Fruit fly (Drosophila melanogaster) whole organism, embryonic: ENCODE measurements around the gene PLCXD.

Source experiments
- Atf3 ChIP-seq: fragments of 200-800 bp; sonication (Bioruptor generic); optimal IDR thresholded peaks from 3 replicates; lab custom pipeline; 2016; ENCODE audit warnings: missing biosample characterization, missing genetic modification characterization
- Bgb ChIP-seq: fragments of 200-800 bp; sonication (Bioruptor generic); IDR thresholded peaks from 2 replicates; pipeline ENCODE4 v1.3.6; 2022; ENCODE audit warnings: missing biosample characterization, missing genetic modification characterization; ENCODE audit not compliant: partially characterized antibody
- CG10147 ChIP-seq: fragments of 200-800 bp; sonication (Bioruptor generic); optimal IDR thresholded peaks from 2 replicates; lab custom pipeline; 2019; ENCODE audit warnings: missing biosample characterization, mild to moderate bottlenecking, missing genetic modification characterization, moderate library complexity
- CG10431 ChIP-seq: fragments of 200-800 bp; sonication (Bioruptor generic); optimal IDR thresholded peaks from 3 replicates; lab custom pipeline; 2018; ENCODE audit warnings: missing biosample characterization, mild to moderate bottlenecking, missing genetic modification characterization
- CG11504 ChIP-seq: fragments of 200-800 bp; sonication (Bioruptor generic); optimal IDR thresholded peaks from 3 replicates; lab custom pipeline; 2019; ENCODE audit warnings: missing biosample characterization, mild to moderate bottlenecking, missing genetic modification characterization, moderate library complexity
- CG13775 ChIP-seq: fragments of 200-800 bp; sonication (Bioruptor generic); optimal IDR thresholded peaks from 3 replicates; lab custom pipeline; 2017; ENCODE audit warnings: missing biosample characterization, mild to moderate bottlenecking, missing genetic modification characterization
- CG14710 ChIP-seq: fragments of 200-800 bp; sonication (Bioruptor generic); optimal IDR thresholded peaks from 3 replicates; lab custom pipeline; 2019; ENCODE audit warnings: missing biosample characterization, mild to moderate bottlenecking, missing genetic modification characterization, moderate library complexity
- CG14965 ChIP-seq: fragments of 200-800 bp; sonication (Bioruptor generic); optimal IDR thresholded peaks from 2 replicates; lab custom pipeline; 2016; ENCODE audit warnings: missing biosample characterization, missing genetic modification characterization, borderline replicate concordance
- CG1603 ChIP-seq: fragments of 200-800 bp; sonication (Bioruptor generic); optimal IDR thresholded peaks from 2 replicates; lab custom pipeline; 2019; ENCODE audit warnings: missing biosample characterization, mild to moderate bottlenecking, missing genetic modification characterization, moderate library complexity
- CG18011 ChIP-seq: fragments of 200-800 bp; sonication (Bioruptor generic); optimal IDR thresholded peaks from 2 replicates; lab custom pipeline; 2017; ENCODE audit warnings: missing biosample characterization, missing genetic modification characterization, mild to moderate bottlenecking, moderate library complexity, missing genotype
- CG18619 ChIP-seq: fragments of 200-800 bp; sonication (Bioruptor generic); optimal IDR thresholded peaks from 3 replicates; lab custom pipeline; 2017; ENCODE audit warnings: missing biosample characterization, mild to moderate bottlenecking, missing genetic modification characterization
- CG2678 ChIP-seq: fragments of 200-800 bp; sonication (Bioruptor generic); optimal IDR thresholded peaks from 3 replicates; lab custom pipeline; 2019; ENCODE audit warnings: missing biosample characterization, mild to moderate bottlenecking, missing genetic modification characterization, moderate library complexity
- CG30020 ChIP-seq: fragments of 200-800 bp; optimal IDR thresholded peaks from 2 replicates; lab custom pipeline; 2019; ENCODE audit warnings: missing biosample characterization, mild to moderate bottlenecking, missing genetic modification characterization, moderate library complexity
- CG31224 ChIP-seq: fragments of 200-800 bp; sonication (Bioruptor generic); IDR thresholded peaks from 2 replicates; pipeline ENCODE4 v1.3.6; 2022; ENCODE audit warnings: missing biosample characterization, missing genetic modification characterization
- CG32532 ChIP-seq: fragments of 200-800 bp; sonication (Bioruptor generic); IDR thresholded peaks from 2 replicates; pipeline ENCODE4 v1.3.6; 2022; ENCODE audit warnings: missing biosample characterization, missing genetic modification characterization
- CG34422 ChIP-seq: fragments of 200-800 bp; sonication (Bioruptor generic); IDR thresholded peaks from 3 replicates; pipeline ENCODE4 v1.3.6; 2022; ENCODE audit warnings: missing biosample characterization, missing genetic modification characterization
- CG4617 ChIP-seq: fragments of 200-800 bp; sonication (Bioruptor generic); optimal IDR thresholded peaks from 3 replicates; lab custom pipeline; 2016; ENCODE audit warnings: missing biosample characterization, missing genetic modification characterization, borderline replicate concordance
- CG4730 ChIP-seq: fragments of 200-800 bp; sonication (Bioruptor generic); IDR thresholded peaks from 2 replicates; pipeline ENCODE4 v1.3.6; 2022; ENCODE audit warnings: missing biosample characterization, missing genetic modification characterization
- CG6254 ChIP-seq: fragments of 200-800 bp; sonication (Bioruptor generic); optimal IDR thresholded peaks from 3 replicates; lab custom pipeline; 2017; ENCODE audit warnings: mild to moderate bottlenecking, missing biosample characterization, missing genetic modification reagents, missing genetic modification characterization
- CG6272 ChIP-seq: fragments of 200-800 bp; sonication (Bioruptor generic); IDR thresholded peaks from 2 replicates; pipeline ENCODE4 v1.3.6; 2022; ENCODE audit warnings: missing biosample characterization, missing genetic modification characterization
- CG6791 ChIP-seq: fragments of 200-800 bp; sonication (Bioruptor generic); IDR thresholded peaks from 3 replicates; pipeline ENCODE4 v1.3.6; 2022; ENCODE audit warnings: missing biosample characterization, missing genetic modification characterization; ENCODE audit not compliant: partially characterized antibody
- CG7928 ChIP-seq: fragments of 200-800 bp; sonication (Bioruptor generic); optimal IDR thresholded peaks from 2 replicates; lab custom pipeline; 2017; ENCODE audit warnings: missing biosample characterization, mild to moderate bottlenecking, missing genetic modification characterization
- CG8478 ChIP-seq: fragments of >200 bp; optimal IDR thresholded peaks from 2 replicates; lab custom pipeline; 2018
- CG8765 ChIP-seq: fragments of 200-800 bp; sonication (Bioruptor generic); IDR thresholded peaks from 2 replicates; pipeline ENCODE4 v1.3.6; 2022; ENCODE audit warnings: missing biosample characterization, missing genetic modification characterization
- CG9797 ChIP-seq: fragments of 200-800 bp; sonication (Bioruptor generic); optimal IDR thresholded peaks from 3 replicates; lab custom pipeline; 2018; ENCODE audit warnings: missing biosample characterization, mild to moderate bottlenecking, missing genetic modification characterization
- CoRest ChIP-seq: fragments of 200-800 bp; sonication (Bioruptor generic); optimal IDR thresholded peaks from 3 replicates; lab custom pipeline; 2018; ENCODE audit warnings: missing biosample characterization, mild to moderate bottlenecking, missing genetic modification characterization, moderate library complexity
- Deaf1 ChIP-seq: fragments of 200-800 bp; optimal IDR thresholded peaks from 3 replicates; lab custom pipeline; 2019; ENCODE audit warnings: missing biosample characterization, mild to moderate bottlenecking, missing genetic modification characterization, moderate library complexity
- Fer1 ChIP-seq: fragments of 200-800 bp; sonication (Bioruptor generic); optimal IDR thresholded peaks from 2 replicates; lab custom pipeline; 2017; ENCODE audit warnings: missing biosample characterization, mild to moderate bottlenecking, missing genetic modification characterization
- Jarid2 ChIP-seq: fragments of 200-800 bp; sonication (Bioruptor generic); optimal IDR thresholded peaks from 3 replicates; lab custom pipeline; 2017; ENCODE audit warnings: mild to moderate bottlenecking, missing biosample characterization, missing genetic modification reagents, missing genetic modification characterization
- MESR4 ChIP-seq: fragments of 200-800 bp; sonication (Bioruptor generic); optimal IDR thresholded peaks from 2 replicates; lab custom pipeline; 2018; ENCODE audit warnings: missing biosample characterization, mild to moderate bottlenecking, missing genetic modification characterization, moderate library complexity
- Sin3A ChIP-seq: fragments of >200 bp; optimal IDR thresholded peaks from 2 replicates; lab custom pipeline; 2018
- ara ChIP-seq: fragments of 200-800 bp; sonication (Bioruptor generic); IDR thresholded peaks from 2 replicates; pipeline ENCODE4 v1.3.6; 2022; ENCODE audit warnings: missing biosample characterization, missing genetic modification characterization
- chinmo ChIP-seq: fragments of 200-800 bp; sonication (Bioruptor generic); IDR thresholded peaks from 4 replicates; pipeline ENCODE4 v1.3.6; 2022; ENCODE audit warnings: missing biosample characterization, missing genetic modification characterization; ENCODE audit not compliant: partially characterized antibody
- chn ChIP-seq: fragments of 200-800 bp; sonication (Bioruptor generic); optimal IDR thresholded peaks from 2 replicates; lab custom pipeline; 2016; ENCODE audit warnings: missing biosample characterization, missing genetic modification characterization
- dati ChIP-seq: fragments of 200-800 bp; sonication (Bioruptor generic); IDR thresholded peaks from 2 replicates; pipeline ENCODE4 v1.3.6; 2022; ENCODE audit warnings: missing biosample characterization, missing genetic modification characterization
- disco-r ChIP-seq: fragments of 200-800 bp; sonication (Bioruptor generic); optimal IDR thresholded peaks from 2 replicates; lab custom pipeline; 2016; ENCODE audit warnings: missing biosample characterization, missing genetic modification characterization
- dpn ChIP-seq, 2 experiments: fragments of 200-800 bp; sonication (Bioruptor generic); optimal IDR thresholded peaks; 3 replicates each; lab custom pipeline; 2016; ENCODE audit warnings: missing biosample characterization in 2 of 2, missing genetic modification characterization in 2 of 2
- emc ChIP-seq: fragments of 200-800 bp; sonication (Bioruptor generic); optimal IDR thresholded peaks from 2 replicates; lab custom pipeline; 2016; ENCODE audit warnings: missing biosample characterization, missing genetic modification characterization
- en ChIP-seq: fragments of 200-800 bp; sonication (Bioruptor generic); optimal IDR thresholded peaks from 2 replicates; lab custom pipeline; 2016; ENCODE audit warnings: missing biosample characterization, missing genetic modification characterization
- gem ChIP-seq: fragments of 200-800 bp; sonication (Bioruptor generic); optimal IDR thresholded peaks from 2 replicates; lab custom pipeline; 2019; ENCODE audit warnings: missing biosample characterization, mild to moderate bottlenecking, missing genetic modification characterization, moderate library complexity
- gro ChIP-seq: fragments of 200-800 bp; sonication (Bioruptor generic); optimal IDR thresholded peaks from 2 replicates; lab custom pipeline; 2016; ENCODE audit warnings: missing biosample characterization, missing genetic modification characterization
- h ChIP-seq: fragments of >200 bp; optimal IDR thresholded peaks from 2 replicates; lab custom pipeline; 2017
- ham ChIP-seq: fragments of 200-800 bp; sonication (Bioruptor generic); IDR thresholded peaks from 2 replicates; pipeline ENCODE4 v1.3.6; 2022; ENCODE audit warnings: missing biosample characterization, missing genetic modification characterization
- her ChIP-seq: fragments of 200-800 bp; sonication (Bioruptor generic); optimal IDR thresholded peaks from 2 replicates; lab custom pipeline; 2016; ENCODE audit warnings: missing biosample characterization, missing genetic modification characterization
- lola ChIP-seq, 3 experiments: fragments of >200 bp in 2 of 3; fragments of 200-800 bp in 1 of 3; sonication (Bioruptor generic) in 1 of 3; optimal IDR thresholded peaks; 2 replicates each; lab custom pipeline; 2017 to 2019; ENCODE audit warnings: missing biosample characterization in 3 of 3, missing genetic modification characterization in 3 of 3, mild to moderate bottlenecking in 1 of 3, moderate library complexity in 1 of 3
- pho ChIP-seq: fragments of 200-800 bp; sonication (Bioruptor generic); optimal IDR thresholded peaks from 2 replicates; lab custom pipeline; 2016; ENCODE audit warnings: missing biosample characterization, missing genetic modification characterization
- ranshi ChIP-seq: fragments of 200-800 bp; sonication (Bioruptor generic); IDR thresholded peaks from 2 replicates; pipeline ENCODE4 v1.3.6; 2022; ENCODE audit warnings: missing biosample characterization, missing genetic modification characterization
- slou ChIP-seq: fragments of 200-800 bp; sonication (Bioruptor generic); optimal IDR thresholded peaks from 3 replicates; lab custom pipeline; 2016; ENCODE audit warnings: missing biosample characterization, missing genetic modification characterization
- tll ChIP-seq, 2 experiments: fragments of 200-800 bp in 1 of 2; fragments of >200 bp in 1 of 2; sonication (Bioruptor generic) in 1 of 2; optimal IDR thresholded peaks; 2 replicates each; lab custom pipeline; 2017 to 2019; ENCODE audit warnings: missing biosample characterization in 2 of 2, missing genetic modification characterization in 2 of 2, mild to moderate bottlenecking in 1 of 2, moderate library complexity in 1 of 2
- tx ChIP-seq: fragments of 200-800 bp; sonication (Bioruptor generic); optimal IDR thresholded peaks from 2 replicates; lab custom pipeline; 2016; ENCODE audit warnings: missing biosample characterization, missing genetic modification characterization

PLCXD gene

dm6 chr2L:12004211-12004979, 44.8 kb upstream of the PLCXD start (continued):
- peak; percentile 5 for TF ChIP-seq CG4617
- TF ChIP-seq CG1603 (tag; lab: Kevin White, UChicago): peak; percentile 77
- no peak for TF ChIP-seq CG8478 (lab: Kevin White, UChicago)
- TF ChIP-seq CG10431 (GFP tag; lab: Kevin White, UChicago): peak; percentile 96
- TF ChIP-seq Deaf1: no peak
- TF ChIP-seq her (GFP tag; lab: Kevin White, UChicago): peak; percentile 69
- TF ChIP-seq chn (GFP tag; lab: Kevin White, UChicago): peak; percentile 30
- no peak for TF ChIP-seq CG4730
- peak; percentile 39 for TF ChIP-seq CG10147 (GFP tag; lab: Kevin White, UChicago)
- peak; percentile 80 for TF ChIP-seq Fer1 (GFP tag; lab: Kevin White, UChicago)
- TF ChIP-seq CG14710: peak; percentile 64
- peak; percentile 50 for TF ChIP-seq CoRest (tag; lab: Kevin White, UChicago)
- peak; percentile 2 for TF ChIP-seq disco-r (GFP tag; lab: Kevin White, UChicago)
- peak in 1 of 3 experiments; percentile 73 for TF ChIP-seq lola (GFP tag; optimal IDR thresholded peaks at IDR 0.05; lab: Kevin White, UChicago)
- TF ChIP-seq Bgb (GFP tag; lab: Robert Waterston, UW): no peak
- TF ChIP-seq Atf3: peak; percentile 34
- TF ChIP-seq CG14965 (GFP tag; lab: Kevin White, UChicago): peak; percentile 9
- TF ChIP-seq dpn (GFP tag; optimal IDR thresholded peaks at IDR 0.05; lab: Kevin White, UChicago): peak; percentile 33 to 50
- TF ChIP-seq Jarid2 (GFP tag; lab: Kevin White, UChicago): peak; percentile 56
- no peak for TF ChIP-seq CG34422 (GFP tag; lab: Robert Waterston, UW)
- TF ChIP-seq tx: peak; percentile 22
- TF ChIP-seq CG32532 (GFP tag; lab: Robert Waterston, UW): no peak
- TF ChIP-seq CG8765: no peak
- peak; percentile 42 for TF ChIP-seq gro (GFP tag; lab: Kevin White, UChicago)
- TF ChIP-seq CG9797 (GFP tag; lab: Kevin White, UChicago): no peak
- no peak for TF ChIP-seq h (lab: Kevin White, UChicago)
- peak; percentile 10 for TF ChIP-seq CG13775 (GFP tag; lab: Kevin White, UChicago)
- TF ChIP-seq emc (GFP tag; lab: Kevin White, UChicago): peak; percentile 35
- TF ChIP-seq slou (GFP tag; lab: Kevin White, UChicago): no peak
- TF ChIP-seq dati (GFP tag; lab: Robert Waterston, UW): no peak
- no peak for TF ChIP-seq ara (GFP tag; lab: Robert Waterston, UW)
- peak; percentile 72 for TF ChIP-seq CG11504
- no peak for TF ChIP-seq MESR4 (GFP tag; lab: Kevin White, UChicago)
- TF ChIP-seq gem (tag; lab: Kevin White, UChicago): peak; percentile 77
- TF ChIP-seq tll (GFP tag; optimal IDR thresholded peaks at IDR 0.05; lab: Kevin White, UChicago): no peak
- TF ChIP-seq CG30020: no peak
- peak; percentile 20 for TF ChIP-seq CG18011 (GFP tag; lab: Kevin White, UChicago)
- peak; percentile 73 for TF ChIP-seq CG2678 (tag; lab: Kevin White, UChicago)
- peak; percentile 28 for TF ChIP-seq pho (GFP tag; lab: Kevin White, UChicago)
- TF ChIP-seq CG31224 (GFP tag; lab: Robert Waterston, UW): no peak
- no peak for TF ChIP-seq CG6272 (GFP tag; lab: Robert Waterston, UW)
- peak; percentile 58 for TF ChIP-seq CG6254 (GFP tag; lab: Kevin White, UChicago)
- TF ChIP-seq CG6791 (GFP tag; lab: Robert Waterston, UW): no peak
- TF ChIP-seq chinmo (GFP tag; lab: Robert Waterston, UW): no peak
- TF ChIP-seq en (GFP tag; lab: Kevin White, UChicago): peak; percentile 30
- TF ChIP-seq ranshi: no peak
- peak; percentile 79 for TF ChIP-seq CG18619
- no peak for TF ChIP-seq ham (GFP tag; lab: Robert Waterston, UW)
- no peak for TF ChIP-seq Sin3A
- peak; percentile 38 for TF ChIP-seq CG7928 (GFP tag; lab: Kevin White, UChicago)
